Worm (Caenorhabditis elegans): Measurements from ENCODE around the gene scl-27.

DNA sequence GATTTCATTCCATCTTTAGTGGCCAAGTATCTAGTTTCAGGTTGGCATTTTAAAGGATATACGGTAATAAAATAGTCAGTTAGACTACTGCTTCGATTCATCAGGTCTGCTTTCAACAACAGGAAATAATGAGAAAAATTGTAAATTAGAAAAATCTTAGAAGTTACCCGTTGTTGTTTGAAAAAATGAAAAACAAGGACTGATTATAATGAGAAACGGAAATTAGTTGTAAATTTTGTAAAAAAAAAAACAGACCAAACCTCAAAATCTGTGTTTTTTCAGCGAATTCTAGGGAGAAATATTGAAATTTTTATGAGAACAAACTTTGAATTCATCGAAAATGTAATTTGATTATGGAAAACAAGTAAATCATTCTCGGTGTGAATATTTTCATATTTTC is 3.2 kb downstream of the scl-27 start, which contains the start of gene srh-62:
- TF ChIP-seq snpc-4 (tag; optimal IDR thresholded peaks at IDR 0.05), result no peak
- no peak for TF ChIP-seq unc-62 (GFP tag; optimal IDR thresholded peaks at IDR 0.05)
- no peak for TF ChIP-seq nhr-11 (tag; optimal IDR thresholded peaks at IDR 0.05)
- TF ChIP-seq ZK546.5 (tag; optimal IDR thresholded peaks at IDR 0.05), result no peak
- TF ChIP-seq nhr-77 (tag; optimal IDR thresholded peaks at IDR 0.05), result no peak
- no peak for TF ChIP-seq nhr-237 (tag; optimal IDR thresholded peaks at IDR 0.05)
- no peak for TF ChIP-seq ztf-11 (tag; optimal IDR thresholded peaks at IDR 0.05)
- no peak for TF ChIP-seq ama-1 (optimal IDR thresholded peaks at IDR 0.05)
- no peak for TF ChIP-seq nhr-28 (tag; optimal IDR thresholded peaks at IDR 0.05)
- TF ChIP-seq hmg-11 (tag; optimal IDR thresholded peaks at IDR 0.05), result no peak
- TF ChIP-seq sea-2 (GFP tag; optimal IDR thresholded peaks at IDR 0.05), result no peak
- TF ChIP-seq ztf-4 (tag; optimal IDR thresholded peaks at IDR 0.05), result no peak
- no peak for TF ChIP-seq egl-27 (tag; optimal IDR thresholded peaks at IDR 0.05)
- no peak for TF ChIP-seq lin-15B (tag; optimal IDR thresholded peaks at IDR 0.05)

Data from whole organism, L3 larva.